Worm (Caenorhabditis elegans) whole organism, L2 larva: ENCODE data around the gene fbxb-105.

ENCODE experiments used
- C34F6.9 ChIP-seq: fragments of 150-350 bp; optimal IDR thresholded peaks from 2 replicates; lab custom pipeline; 2014; ENCODE audit warnings: missing biosample characterization, missing genetic modification characterization
- F13H6.1 ChIP-seq: sonication (generic microtip); optimal IDR thresholded peaks from 2 replicates; lab custom pipeline; 2016; ENCODE audit warnings: missing genetic modification characterization, missing compliant biosample characterization
- R02D3.7 ChIP-seq: fragments of 150-350 bp; optimal IDR thresholded peaks from 2 replicates; lab custom pipeline; 2014; ENCODE audit warnings: missing biosample characterization, missing genetic modification characterization
- alr-1 ChIP-seq: fragments of 150-350 bp; optimal IDR thresholded peaks from 2 replicates; lab custom pipeline; 2014; ENCODE audit warnings: missing biosample characterization, missing genetic modification characterization
- blmp-1 ChIP-seq: sonication (generic microtip); optimal IDR thresholded peaks from 2 replicates; lab custom pipeline; 2017; ENCODE audit warnings: missing genetic modification characterization, mild to moderate bottlenecking, missing compliant biosample characterization, antibody characterized with exemption, moderate library complexity; ENCODE audit not compliant: insufficient read depth
- ceh-16 ChIP-seq: fragments of 150-350 bp; optimal IDR thresholded peaks from 2 replicates; lab custom pipeline; 2014; ENCODE audit warnings: missing biosample characterization, missing genetic modification characterization
- ceh-82 ChIP-seq: fragments of 150-350 bp; optimal IDR thresholded peaks from 2 replicates; lab custom pipeline; 2014; ENCODE audit warnings: missing biosample characterization, missing genetic modification characterization
- dmd-4 ChIP-seq: sonication (generic microtip); optimal IDR thresholded peaks from 2 replicates; lab custom pipeline; 2017; ENCODE audit warnings: missing biosample characterization, missing genetic modification characterization
- egl-27 ChIP-seq: sonication (generic microtip); optimal IDR thresholded peaks from 3 replicates; lab custom pipeline; 2017; ENCODE audit warnings: missing biosample characterization, missing genetic modification reagents, missing genetic modification characterization
- elt-1 ChIP-seq: fragments of 150-350 bp; optimal IDR thresholded peaks from 2 replicates; lab custom pipeline; 2014; ENCODE audit warnings: missing biosample characterization, missing genetic modification characterization
- elt-3 ChIP-seq: sonication (generic microtip); optimal IDR thresholded peaks from 2 replicates; lab custom pipeline; 2017; ENCODE audit warnings: missing biosample characterization, missing genetic modification characterization
- fos-1 ChIP-seq: fragments of 150-350 bp; optimal IDR thresholded peaks from 2 replicates; lab custom pipeline; 2014; ENCODE audit warnings: missing biosample characterization, missing genetic modification characterization
- gmeb-1 ChIP-seq: fragments of 150-350 bp; optimal IDR thresholded peaks from 2 replicates; lab custom pipeline; 2014; ENCODE audit warnings: missing biosample characterization, missing genetic modification characterization
- lin-11 ChIP-seq: fragments of 150-350 bp; sonication (generic microtip); optimal IDR thresholded peaks from 2 replicates; lab custom pipeline; 2014; ENCODE audit warnings: missing biosample characterization, missing genetic modification characterization, inconsistent platforms, mixed read lengths
- lin-13 ChIP-seq: fragments of 150-350 bp; optimal IDR thresholded peaks from 2 replicates; lab custom pipeline; 2014; ENCODE audit warnings: missing biosample characterization, missing genetic modification reagents, missing genetic modification characterization
- lsy-2 ChIP-seq, 2 experiments: fragments of 150-350 bp in 1 of 2; sonication (generic microtip) in 1 of 2; optimal IDR thresholded peaks; 2 replicates each; lab custom pipeline; 2014 to 2017; ENCODE audit warnings: missing biosample characterization in 2 of 2, missing genetic modification characterization in 2 of 2
- mab-5 ChIP-seq: fragments of 150-350 bp; optimal IDR thresholded peaks from 2 replicates; lab custom pipeline; 2014; ENCODE audit warnings: missing biosample characterization, missing genetic modification characterization
- mbf-1 ChIP-seq: sonication (generic microtip); optimal IDR thresholded peaks from 2 replicates; lab custom pipeline; 2017; ENCODE audit warnings: missing biosample characterization, missing genetic modification characterization
- mdl-1 ChIP-seq, 2 experiments: fragments of 150-350 bp in 1 of 2; sonication (generic microtip) in 1 of 2; optimal IDR thresholded peaks; 2 replicates each; lab custom pipeline; 2017; ENCODE audit warnings: missing biosample characterization in 2 of 2, missing genetic modification characterization in 2 of 2
- nhr-10 ChIP-seq: sonication (generic microtip); optimal IDR thresholded peaks from 2 replicates; lab custom pipeline; 2017; ENCODE audit warnings: missing biosample characterization, missing genetic modification characterization
- nhr-12 ChIP-seq: fragments of 150-350 bp; optimal IDR thresholded peaks from 2 replicates; lab custom pipeline; 2014; ENCODE audit warnings: missing biosample characterization, missing genetic modification characterization
- nhr-129 ChIP-seq: fragments of 150-350 bp; optimal IDR thresholded peaks from 2 replicates; lab custom pipeline; 2014; ENCODE audit warnings: missing biosample characterization, missing genetic modification characterization
- nhr-23 ChIP-seq: fragments of 150-350 bp; optimal IDR thresholded peaks from 2 replicates; lab custom pipeline; 2014; ENCODE audit warnings: missing biosample characterization, missing genetic modification reagents, missing genetic modification characterization
- nhr-25 ChIP-seq: fragments of 150-350 bp; sonication (generic microtip); optimal IDR thresholded peaks from 3 replicates; lab custom pipeline; 2014; ENCODE audit warnings: missing biosample characterization, missing genetic modification characterization
- nhr-6 ChIP-seq: fragments of 150-350 bp; optimal IDR thresholded peaks from 2 replicates; lab custom pipeline; 2014; ENCODE audit warnings: missing biosample characterization, missing genetic modification characterization
- nhr-77 ChIP-seq: fragments of 150-350 bp; optimal IDR thresholded peaks from 2 replicates; lab custom pipeline; 2014; ENCODE audit warnings: missing biosample characterization, missing genetic modification characterization
- peb-1 ChIP-seq: fragments of 150-350 bp; optimal IDR thresholded peaks from 2 replicates; lab custom pipeline; 2014; ENCODE audit warnings: missing biosample characterization, missing genetic modification characterization
- sem-4 ChIP-seq: fragments of 150-350 bp; optimal IDR thresholded peaks from 2 replicates; lab custom pipeline; 2014; ENCODE audit warnings: missing biosample characterization, missing genetic modification reagents, missing genetic modification characterization
- skn-1 ChIP-seq: sonication (generic microtip); optimal IDR thresholded peaks from 2 replicates; lab custom pipeline; 2017; ENCODE audit warnings: missing biosample characterization, missing genetic modification characterization
- sma-3 ChIP-seq: sonication (generic microtip); optimal IDR thresholded peaks from 2 replicates; lab custom pipeline; 2016; ENCODE audit warnings: missing genetic modification reagents, missing genetic modification characterization, missing compliant biosample characterization
- sma-9 ChIP-seq, 2 experiments: fragments of 150-350 bp in 1 of 2; sonication (generic microtip) in 1 of 2; optimal IDR thresholded peaks; 2 replicates each; lab custom pipeline; 2014 to 2016; ENCODE audit warnings: missing genetic modification characterization in 2 of 2, mild to moderate bottlenecking in 1 of 2, missing biosample characterization in 1 of 2, missing compliant biosample characterization in 1 of 2, missing genetic modification reagents in 1 of 2, moderate library complexity in 1 of 2
- snpc-4 ChIP-seq: fragments of 150-350 bp; optimal IDR thresholded peaks from 2 replicates; lab custom pipeline; 2014; ENCODE audit warnings: missing biosample characterization, missing genetic modification characterization
- unc-39 ChIP-seq: fragments of 150-350 bp; optimal IDR thresholded peaks from 2 replicates; lab custom pipeline; 2014; ENCODE audit warnings: missing biosample characterization, missing genetic modification characterization
- unc-55 ChIP-seq: fragments of 150-350 bp; sonication (generic microtip); optimal IDR thresholded peaks from 3 replicates; lab custom pipeline; 2014; ENCODE audit warnings: missing biosample characterization, missing genetic modification reagents, missing genetic modification characterization
- unc-62 ChIP-seq: fragments of 150-350 bp; optimal IDR thresholded peaks from 2 replicates; lab custom pipeline; 2014; ENCODE audit warnings: missing biosample characterization, missing genetic modification reagents, missing genetic modification characterization
- zag-1 ChIP-seq: fragments of 150-350 bp; optimal IDR thresholded peaks from 2 replicates; lab custom pipeline; 2014; ENCODE audit warnings: missing biosample characterization, missing genetic modification characterization
- ztf-1 ChIP-seq: fragments of 200-800 bp; sonication (Bioruptor generic); conservative IDR thresholded peaks from 2 replicates; pipeline ENCODE4 v1.3.6; 2022; ENCODE audit warnings: missing genetic modification characterization, missing compliant biosample characterization
- ztf-11 ChIP-seq: sonication (generic microtip); optimal IDR thresholded peaks from 2 replicates; lab custom pipeline; 2017; ENCODE audit warnings: missing biosample characterization, missing genetic modification characterization
- ztf-4 ChIP-seq: fragments of 150-350 bp; optimal IDR thresholded peaks from 2 replicates; lab custom pipeline; 2014; ENCODE audit warnings: missing biosample characterization, missing genetic modification characterization

fbxb-105 gene

DNA sequence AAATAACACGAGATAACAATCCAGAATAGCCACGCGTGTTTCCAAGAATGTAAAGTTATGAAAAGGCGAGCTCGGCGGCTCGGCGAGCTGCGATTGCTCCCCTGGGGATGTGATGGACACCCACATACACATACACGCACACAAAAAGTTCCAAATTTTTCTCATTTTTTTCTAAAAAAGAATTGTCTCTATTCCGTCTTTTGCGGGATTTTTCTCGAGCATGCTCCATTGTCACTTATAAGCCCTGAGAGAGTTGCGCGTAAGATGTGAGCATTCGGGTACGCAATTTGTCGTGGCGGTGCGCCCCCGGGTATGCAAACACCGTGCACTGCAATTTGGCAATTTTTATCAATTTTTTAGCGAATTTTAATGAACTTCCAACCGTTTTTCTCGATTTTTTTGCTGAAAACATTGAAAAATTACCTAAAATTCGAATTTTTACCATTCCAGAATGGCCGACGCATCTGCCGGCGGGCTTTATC, 16.4 kb upstream of the fbxb-105 start, which contains the start of the genes F08D12.12 and srpa-72:
Gene F08D12.12 (minus strand): TSS at position 51 of the 482 bp plus-strand sequence.
Gene srpa-72 (plus strand): TSS at position 451 of the 482 bp plus-strand sequence.
- no peak for TF ChIP-seq gmeb-1
- no peak for TF ChIP-seq nhr-25 (tag; lab: Kevin White, UChicago)
- TF ChIP-seq unc-62 (GFP tag; lab: Kevin White, UChicago), result no peak
- TF ChIP-seq nhr-12, result no peak
- no peak for TF ChIP-seq ztf-4 (tag; lab: Kevin White, UChicago)
- no peak for TF ChIP-seq lin-13 (GFP tag; lab: Kevin White, UChicago)
- no peak for TF ChIP-seq ztf-11 (tag; lab: Kevin White, UChicago)
- no peak for TF ChIP-seq ztf-1
- TF ChIP-seq peb-1 (tag; lab: Kevin White, UChicago), result no peak
- peak; percentile 24 to 60 for TF ChIP-seq lsy-2 (tag; optimal IDR thresholded peaks at IDR 0.05; lab: Kevin White, UChicago)
- TF ChIP-seq fos-1 (tag; lab: Kevin White, UChicago), result no peak
- no peak for TF ChIP-seq nhr-6
- no peak for TF ChIP-seq ceh-82 (tag; lab: Kevin White, UChicago)
- TF ChIP-seq C34F6.9 (tag; lab: Kevin White, UChicago), result peak; percentile 33
- TF ChIP-seq mab-5, result peak; percentile 7
- TF ChIP-seq elt-1 (tag; lab: Kevin White, UChicago), result no peak
- TF ChIP-seq ceh-16 (tag; lab: Kevin White, UChicago), result no peak
- TF ChIP-seq mbf-1 (tag; lab: Kevin White, UChicago), result no peak
- peak; percentile 57 for TF ChIP-seq unc-55 (GFP tag; lab: Kevin White, UChicago)
- TF ChIP-seq egl-27 (tag; lab: Kevin White, UChicago), result no peak
- TF ChIP-seq nhr-23, result no peak
- TF ChIP-seq nhr-129 (tag; lab: Kevin White, UChicago), result peak; percentile 41
- no peak for TF ChIP-seq sma-9 (GFP tag; optimal IDR thresholded peaks at IDR 0.05; lab: Kevin White, UChicago)
- no peak for TF ChIP-seq sma-9 (tag; optimal IDR thresholded peaks at IDR 0.05; lab: Kevin White, UChicago)
- TF ChIP-seq nhr-77 (tag; lab: Kevin White, UChicago), result no peak
- TF ChIP-seq blmp-1 (tag; lab: Kevin White, UChicago), result no peak
- no peak for TF ChIP-seq sem-4 (tag; lab: Kevin White, UChicago)
- TF ChIP-seq dmd-4 (tag; lab: Kevin White, UChicago), result no peak
- TF ChIP-seq F13H6.1 (tag; lab: Kevin White, UChicago), result peak; percentile 24
- no peak for TF ChIP-seq alr-1 (tag; lab: Kevin White, UChicago)
- TF ChIP-seq skn-1 (tag; lab: Kevin White, UChicago), result no peak
- peak; percentile 0 for TF ChIP-seq lin-11
- TF ChIP-seq sma-3 (GFP tag; lab: Kevin White, UChicago), result peak; percentile 29
- TF ChIP-seq mdl-1 (tag; optimal IDR thresholded peaks at IDR 0.05; lab: Kevin White, UChicago), result peak in 1 of 2 experiments; percentile 39

- TF ChIP-seq R02D3.7 (tag; lab: Kevin White, UChicago), result no peak
- no peak for TF ChIP-seq peb-1 (tag; lab: Kevin White, UChicago)
- no peak for TF ChIP-seq unc-62 (GFP tag; lab: Kevin White, UChicago)
- TF ChIP-seq lin-13 (GFP tag; lab: Kevin White, UChicago), result no peak
- no peak for TF ChIP-seq elt-3
- no peak for TF ChIP-seq dmd-4 (tag; lab: Kevin White, UChicago)
- TF ChIP-seq skn-1 (tag; lab: Kevin White, UChicago), result no peak
- TF ChIP-seq lin-11, result no peak
- TF ChIP-seq snpc-4, result no peak
- no peak for TF ChIP-seq nhr-10 (tag; lab: Kevin White, UChicago)
- TF ChIP-seq sem-4 (tag; lab: Kevin White, UChicago), result no peak
- TF ChIP-seq zag-1 (tag; lab: Kevin White, UChicago), result no peak
- TF ChIP-seq blmp-1 (tag; lab: Kevin White, UChicago), result no peak
- no peak for TF ChIP-seq ztf-11 (tag; lab: Kevin White, UChicago)
- TF ChIP-seq unc-39 (tag; lab: Kevin White, UChicago), result no peak
- TF ChIP-seq elt-1 (tag; lab: Kevin White, UChicago), result no peak
- no peak for TF ChIP-seq ceh-82 (tag; lab: Kevin White, UChicago)
- no peak for TF ChIP-seq mdl-1 (tag; optimal IDR thresholded peaks at IDR 0.05; lab: Kevin White, UChicago)
These were observed 15.1 kb upstream of the fbxb-105 start for ce11 chrII:2785787-2786186.
